In the genomic region with DNA sequence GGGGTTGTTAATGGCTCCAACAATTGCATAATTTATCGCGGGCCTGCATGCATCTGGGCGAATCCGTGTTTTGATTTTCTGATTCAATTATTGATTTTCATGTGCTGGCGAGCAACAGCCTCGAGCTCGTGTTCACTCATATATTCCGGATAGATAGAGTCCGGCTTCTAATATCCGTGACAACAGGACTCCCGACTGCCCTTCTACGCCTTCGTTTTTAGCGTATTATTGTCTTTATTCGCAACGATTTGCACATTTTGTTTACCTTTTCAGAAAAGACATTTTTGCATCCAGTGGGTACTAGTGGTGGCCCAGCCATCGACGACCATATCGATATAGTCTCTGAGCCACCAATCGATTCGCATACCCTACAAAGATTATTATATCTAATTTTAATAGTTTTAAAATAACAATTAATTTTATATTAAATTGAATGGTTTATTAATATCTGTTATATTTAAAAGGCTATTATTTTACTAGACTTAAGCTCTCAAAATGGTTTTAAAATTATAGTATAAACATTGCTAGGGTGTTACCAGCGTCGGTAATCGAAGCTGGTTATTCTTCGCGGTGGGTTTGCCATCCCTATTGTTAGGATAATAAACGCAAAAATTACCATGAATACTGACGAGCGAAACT, we compare ENCODE assay signal across 2 fruit fly cellular contexts.
TF ChIP-seq lines count a peak whose summit lies in the region.

A gene (minus strand): TSS at position 326 of the 639 bp plus-strand sequence.
A gene (plus strand): TSS at position 555 of the 639 bp plus-strand sequence.

TF ChIP-seq in whole organism, embryonic, 481 proteins besides CTCF, POLR2A, EP300 and RAD21 (continued from another document and continues in another):
- TF ChIP-seq wor (GFP tag; IDR thresholded peaks at IDR 0.05; lab: Robert Waterston, UW) (peak; percentile 82), CG10959 (GFP tag; IDR thresholded peaks at IDR 0.05; lab: Robert Waterston, UW) (peak; percentile 89), vvl (GFP tag; IDR thresholded peaks at IDR 0.05; lab: Robert Waterston, UW) (peak; percentile 97), Fer2 (tag; optimal IDR thresholded peaks at IDR 0.05; lab: Kevin White, UChicago) (peak; percentile 73), BEAF-32 (GFP tag; optimal IDR thresholded peaks at IDR 0.05; lab: Kevin White, UChicago) (peak; percentile 77), salm (tag; optimal IDR thresholded peaks at IDR 0.05; lab: Kevin White, UChicago) (peak; percentile 74), bowl (GFP tag; IDR thresholded peaks at IDR 0.05; lab: Robert Waterston, UW) (peak; percentile 79), CG31365 (tag; optimal IDR thresholded peaks at IDR 0.05; lab: Kevin White, UChicago) (no peak), eve (GFP tag; optimal IDR thresholded peaks at IDR 0.05; lab: Kevin White, UChicago) (no peak), chn (GFP tag; optimal IDR thresholded peaks at IDR 0.05; lab: Kevin White, UChicago) (peak; percentile 70), kah (GFP tag; optimal IDR thresholded peaks at IDR 0.05; lab: Kevin White, UChicago) (peak; percentile 47), bcd (GFP tag; optimal IDR thresholded peaks at IDR 0.05; lab: Kevin White, UChicago) (peak; percentile 88), tgo (GFP tag; IDR thresholded peaks at IDR 0.05; lab: Robert Waterston, UW) (peak; percentile 97), CG13296 (GFP tag; optimal IDR thresholded peaks at IDR 0.05; lab: Kevin White, UChicago) (peak; percentile 81), CG18262 (tag; optimal IDR thresholded peaks at IDR 0.05; lab: Kevin White, UChicago) (peak; percentile 90), sima (GFP tag; optimal IDR thresholded peaks at IDR 0.05; lab: Kevin White, UChicago) (no peak), CG42726 (GFP tag; IDR thresholded peaks at IDR 0.05; lab: Robert Waterston, UW; ENCODE audit: partially characterized antibody) (0 out of 2 replicates have a peak, but pooled peaks have one; percentile 35), CG10654 (GFP tag; optimal IDR thresholded peaks at IDR 0.05; lab: Kevin White, UChicago) (peak; percentile 73), CG4328 (GFP tag; optimal IDR thresholded peaks at IDR 0.05; lab: Kevin White, UChicago) (peak; percentile 54), Gsc (GFP tag; IDR thresholded peaks at IDR 0.05; lab: Robert Waterston, UW) (peak; percentile 69; the same call in 1 of the 2 replicates), sug (tag; optimal IDR thresholded peaks at IDR 0.05; lab: Kevin White, UChicago) (peak; percentile 86), vnd (GFP tag; IDR thresholded peaks at IDR 0.05; lab: Robert Waterston, UW; ENCODE audit: partially characterized antibody) (peak; percentile 59; the same call in 1 of the 3 replicates), CG30403 (GFP tag; optimal IDR thresholded peaks at IDR 0.05; lab: Kevin White, UChicago) (peak; percentile 92), zen (tag; optimal IDR thresholded peaks at IDR 0.05; lab: Kevin White, UChicago) (peak; percentile 80), danr (GFP tag; IDR thresholded peaks at IDR 0.05; lab: Robert Waterston, UW) (peak; percentile 95), CG18011 (GFP tag; optimal IDR thresholded peaks at IDR 0.05; lab: Kevin White, UChicago) (peak; percentile 55), CG7372 (GFP tag; IDR thresholded peaks at IDR 0.05; lab: Robert Waterston, UW) (peak; percentile 90), CG17829 (tag; optimal IDR thresholded peaks at IDR 0.05; lab: Kevin White, UChicago) (peak; percentile 89), H15 (GFP tag; IDR thresholded peaks at IDR 0.05; lab: Robert Waterston, UW) (peak; percentile 93), sob (GFP tag; IDR thresholded peaks at IDR 0.05; lab: Robert Waterston, UW) (peak; percentile 92), CG11085 (GFP tag; IDR thresholded peaks at IDR 0.05; lab: Robert Waterston, UW) (peak; percentile 73), CG14710 (tag; optimal IDR thresholded peaks at IDR 0.05; lab: Kevin White, UChicago) (peak; percentile 90), CG12659 (GFP tag; optimal IDR thresholded peaks at IDR 0.05; lab: Kevin White, UChicago) (peak; percentile 92), rib (GFP tag; IDR thresholded peaks at IDR 0.05; lab: Robert Waterston, UW) (peak; percentile 93), CG17328 (GFP tag; IDR thresholded peaks at IDR 0.05; lab: Robert Waterston, UW) (peak; percentile 79), Xbp1 (GFP tag; optimal IDR thresholded peaks at IDR 0.05; lab: Kevin White, UChicago) (peak; percentile 89), Max (GFP tag; optimal IDR thresholded peaks at IDR 0.05; lab: Kevin White, UChicago) (peak; percentile 85), PHDP (tag; optimal IDR thresholded peaks at IDR 0.05; lab: Kevin White, UChicago) (peak; percentile 90), nerfin-2 (GFP tag; IDR thresholded peaks at IDR 0.05; lab: Robert Waterston, UW; ENCODE audit: partially characterized antibody) (no peak), YL-1 (GFP tag; optimal IDR thresholded peaks at IDR 0.05; lab: Kevin White, UChicago) (peak; percentile 76), kni (GFP tag; optimal IDR thresholded peaks at IDR 0.05; lab: Kevin White, UChicago) (no peak), mld (GFP tag; IDR thresholded peaks at IDR 0.05; lab: Robert Waterston, UW; ENCODE audit: partially characterized antibody) (no peak), CG4404 (GFP tag; IDR thresholded peaks at IDR 0.05; lab: Robert Waterston, UW) (peak; percentile 91), HLH4C (GFP tag; IDR thresholded peaks at IDR 0.05; lab: Robert Waterston, UW; ENCODE audit: partially characterized antibody) (peak; percentile 55; the same call in 1 of the 3 replicates), sens-2 (GFP tag; IDR thresholded peaks at IDR 0.05; lab: Robert Waterston, UW) (peak; percentile 70; the same call in 1 of the 2 replicates), BtbVII (GFP tag; optimal IDR thresholded peaks at IDR 0.05; lab: Kevin White, UChicago) (peak; percentile 44), CG4707 (GFP tag; optimal IDR thresholded peaks at IDR 0.05; lab: Kevin White, UChicago) (peak; percentile 23), cwo (GFP tag; optimal IDR thresholded peaks at IDR 0.05; lab: Kevin White, UChicago) (peak; percentile 76), CG6175 (GFP tag; IDR thresholded peaks at IDR 0.05; lab: Robert Waterston, UW) (peak; percentile 72), Dll (GFP tag; IDR thresholded peaks at IDR 0.05; lab: Robert Waterston, UW; ENCODE audit: partially characterized antibody) (peak; percentile 88), Hmx (GFP tag; optimal IDR thresholded peaks at IDR 0.05; lab: Kevin White, UChicago) (no peak), MESR4 (GFP tag; optimal IDR thresholded peaks at IDR 0.05; lab: Kevin White, UChicago) (peak; percentile 29), zf30C (GFP tag; optimal IDR thresholded peaks at IDR 0.05; lab: Kevin White, UChicago) (no peak), crp (GFP tag; optimal IDR thresholded peaks at IDR 0.05; lab: Kevin White, UChicago) (peak in 1 of 2 experiments; percentile 53), Awh (GFP tag; IDR thresholded peaks at IDR 0.05; lab: Robert Waterston, UW) (peak; percentile 92), dpn (GFP tag; optimal IDR thresholded peaks at IDR 0.05; lab: Kevin White, UChicago) (peak; percentile 7 to 91), CG16815 (GFP tag; optimal IDR thresholded peaks at IDR 0.05; lab: Kevin White, UChicago) (peak; percentile 79), Asciz (GFP tag; optimal IDR thresholded peaks at IDR 0.05; lab: Kevin White, UChicago) (no peak), CG17359 (tag; optimal IDR thresholded peaks at IDR 0.05; lab: Kevin White, UChicago) (peak; percentile 88)

TF ChIP-seq in whole organism, prepupa, 60 proteins besides CTCF, POLR2A, EP300 and RAD21 (continued from another document):
- TF ChIP-seq esn (GFP tag; optimal IDR thresholded peaks at IDR 0.05; lab: Kevin White, UChicago) (peak; percentile 89), CG3032 (tag; optimal IDR thresholded peaks at IDR 0.05; lab: Kevin White, UChicago) (peak; percentile 92), Sox14 (GFP tag; optimal IDR thresholded peaks at IDR 0.05; lab: Kevin White, UChicago) (no peak), Eip93F (GFP tag; optimal IDR thresholded peaks at IDR 0.05; lab: Kevin White, UChicago) (peak; percentile 73), fd59A (GFP tag; optimal IDR thresholded peaks at IDR 0.05; lab: Kevin White, UChicago) (peak; percentile 72), cyc (GFP tag; optimal IDR thresholded peaks at IDR 0.05; lab: Kevin White, UChicago) (peak; percentile 83), salr (GFP tag; optimal IDR thresholded peaks at IDR 0.05; lab: Kevin White, UChicago) (peak in 1 of 2 experiments; percentile 80), Hr4 (GFP tag; optimal IDR thresholded peaks at IDR 0.05; lab: Kevin White, UChicago) (peak; percentile 85), CG32006 (GFP tag; optimal IDR thresholded peaks at IDR 0.05; lab: Kevin White, UChicago) (peak; percentile 91), CG6163 (GFP tag; IDR thresholded peaks at IDR 0.05; lab: Robert Waterston, UW) (peak; percentile 93), Eip75B (GFP tag; optimal IDR thresholded peaks at IDR 0.05; lab: Kevin White, UChicago) (no peak), CG31627 (GFP tag; optimal IDR thresholded peaks at IDR 0.05; lab: Kevin White, UChicago) (peak; percentile 76), Eip78C (GFP tag; lab: Kevin White, UChicago) (peak; percentile 94)
